Worm (Caenorhabditis elegans): ENCODE results near the gene dif-1.

- TF ChIP-seq nfyb-1 (GFP tag; IDR thresholded peaks at IDR 0.05) (no peak), ama-1 (optimal IDR thresholded peaks at IDR 0.05) (no peak), ama-1 (GFP tag; optimal IDR thresholded peaks at IDR 0.05) (no peak), ets-4 (GFP tag; optimal IDR thresholded peaks at IDR 0.05) (no peak), unc-62 (GFP tag; optimal IDR thresholded peaks at IDR 0.05) (no peak), pha-4 (tag; optimal IDR thresholded peaks at IDR 0.05) (no peak), snpc-4 (GFP tag; optimal IDR thresholded peaks at IDR 0.05) (no peak), snpc-4 (tag; optimal IDR thresholded peaks at IDR 0.05) (no peak), hrde-1 (tag; optimal IDR thresholded peaks at IDR 0.05; ENCODE audit: borderline replicate concordance) (no peak)
Measured at ce11 chrIV:7520258-7520657, 32.5 kb downstream of the dif-1 start.
